Fruit fly (Drosophila melanogaster) whole organism, pupa: ENCODE results near the gene CG31468.

Experiments used
- CG10348 ChIP-seq: fragments of 200-800 bp; sonication (Bioruptor generic); IDR thresholded peaks from 2 replicates; pipeline ENCODE4 v1.3.6; 2022; ENCODE audit warnings: missing biosample characterization, missing genetic modification characterization
- CG12605 ChIP-seq: fragments of 200-800 bp; sonication (Bioruptor generic); IDR thresholded peaks from 2 replicates; pipeline ENCODE4 v1.3.6; 2022; ENCODE audit warnings: missing biosample characterization, missing genetic modification characterization
- CG13204 ChIP-seq: fragments of 200-800 bp; sonication (Bioruptor generic); optimal IDR thresholded peaks from 2 replicates; lab custom pipeline; 2018; ENCODE audit warnings: missing biosample characterization, mild to moderate bottlenecking, missing genetic modification characterization, moderate library complexity
- CG14655 ChIP-seq: fragments of 200-800 bp; sonication (Bioruptor generic); optimal IDR thresholded peaks from 3 replicates; lab custom pipeline; 2017; ENCODE audit warnings: mild to moderate bottlenecking, missing biosample characterization, missing genetic modification reagents, missing genetic modification characterization
- CG15710 ChIP-seq: fragments of 200-800 bp; sonication (Bioruptor generic); optimal IDR thresholded peaks from 2 replicates; lab custom pipeline; 2018; ENCODE audit warnings: missing biosample characterization, mild to moderate bottlenecking, missing genetic modification characterization, moderate library complexity
- CG17806 ChIP-seq: fragments of 200-800 bp; sonication (Bioruptor generic); optimal IDR thresholded peaks from 2 replicates; lab custom pipeline; 2018; ENCODE audit warnings: missing biosample characterization, mild to moderate bottlenecking, missing genetic modification characterization, moderate library complexity
- CG32121 ChIP-seq: fragments of 200-800 bp; sonication (Bioruptor generic); IDR thresholded peaks from 2 replicates; pipeline ENCODE4 v1.3.6; 2022; ENCODE audit warnings: missing biosample characterization, missing genetic modification characterization
- CG34367 ChIP-seq: fragments of 200-800 bp; sonication (Bioruptor generic); optimal IDR thresholded peaks from 2 replicates; lab custom pipeline; 2018; ENCODE audit warnings: missing biosample characterization, mild to moderate bottlenecking, missing genetic modification characterization
- CG4496 ChIP-seq: fragments of 200-800 bp; sonication (Bioruptor generic); IDR thresholded peaks from 3 replicates; pipeline ENCODE4 v1.3.6; 2022; ENCODE audit warnings: missing biosample characterization, missing genetic modification characterization
- CG8159 ChIP-seq: fragments of 200-800 bp; sonication (Bioruptor generic); optimal IDR thresholded peaks from 3 replicates; lab custom pipeline; 2018; ENCODE audit warnings: missing biosample characterization, mild to moderate bottlenecking, missing genetic modification characterization, moderate library complexity
- CG8301 ChIP-seq: fragments of 200-800 bp; sonication (Bioruptor generic); optimal IDR thresholded peaks from 2 replicates; lab custom pipeline; 2018; ENCODE audit warnings: missing biosample characterization, mild to moderate bottlenecking, missing genetic modification characterization
- CG9948 ChIP-seq: fragments of 200-800 bp; sonication (Bioruptor generic); optimal IDR thresholded peaks from 2 replicates; lab custom pipeline; 2018; ENCODE audit warnings: missing biosample characterization, mild to moderate bottlenecking, missing genetic modification characterization, moderate library complexity
- D1 ChIP-seq: fragments of 200-800 bp; sonication (Bioruptor generic); optimal IDR thresholded peaks from 2 replicates; lab custom pipeline; 2018; ENCODE audit warnings: missing biosample characterization, mild to moderate bottlenecking, missing genetic modification characterization, moderate library complexity
- EcR ChIP-seq: fragments of 200-800 bp; sonication (Bioruptor generic); optimal IDR thresholded peaks from 3 replicates; lab custom pipeline; 2019; ENCODE audit warnings: missing biosample characterization, missing genetic modification characterization, mild to moderate bottlenecking, moderate library complexity, missing genetic modification reagents
- Ets98B ChIP-seq: fragments of 200-800 bp; sonication (Bioruptor generic); IDR thresholded peaks from 2 replicates; pipeline ENCODE4 v1.3.6; 2022; ENCODE audit warnings: missing biosample characterization, missing genetic modification characterization
- Pif1A ChIP-seq: fragments of 200-800 bp; sonication (Bioruptor generic); optimal IDR thresholded peaks from 3 replicates; lab custom pipeline; 2016; ENCODE audit warnings: missing biosample characterization, missing genetic modification characterization
- Pif1B ChIP-seq: fragments of 200-800 bp; sonication (Bioruptor generic); optimal IDR thresholded peaks from 3 replicates; lab custom pipeline; 2016; ENCODE audit warnings: missing biosample characterization, missing genetic modification characterization
- Snoo ChIP-seq: fragments of 200-800 bp; sonication (Bioruptor generic); optimal IDR thresholded peaks from 3 replicates; lab custom pipeline; 2017; ENCODE audit warnings: missing biosample characterization, mild to moderate bottlenecking, missing genetic modification characterization, inconsistent platforms
- fd96Ca ChIP-seq: fragments of 200-800 bp; sonication (Bioruptor generic); IDR thresholded peaks from 3 replicates; pipeline ENCODE4 v1.3.6; 2022; ENCODE audit warnings: missing biosample characterization, missing genetic modification characterization
- gl ChIP-seq: fragments of 200-800 bp; sonication (Bioruptor generic); optimal IDR thresholded peaks from 2 replicates; lab custom pipeline; 2018; ENCODE audit warnings: missing biosample characterization, mild to moderate bottlenecking, missing genetic modification characterization
- rn ChIP-seq: fragments of 200-800 bp; sonication (Bioruptor generic); IDR thresholded peaks from 2 replicates; pipeline ENCODE4 v1.3.6; 2022; ENCODE audit warnings: missing biosample characterization, missing genetic modification characterization

Gene CG31468

dm6 chr3R:23664437-23664836 is 35.7 kb downstream of the CG31468 start:
- TF ChIP-seq CG4496: no peak
- 0 out of 2 replicates have a peak, but pooled peaks have one; percentile 20 for TF ChIP-seq CG12605
- TF ChIP-seq, all 21 proteins: peak for 1

dm6 chr3R:23662782-23663181 is 37.4 kb downstream of the CG31468 start:
- TF ChIP-seq rn (GFP tag; lab: Robert Waterston, UW) (no peak), CG8301 (tag; lab: Kevin White, UChicago) (no peak), CG32121 (no peak), D1 (no peak), CG9948 (no peak), EcR (no peak), Pif1A (GFP tag; lab: Kevin White, UChicago) (no peak), Pif1B (GFP tag; lab: Kevin White, UChicago) (no peak), Snoo (tag; lab: Kevin White, UChicago) (no peak), CG17806 (tag; lab: Kevin White, UChicago) (no peak), fd96Ca (GFP tag; lab: Robert Waterston, UW) (no peak)

- TF ChIP-seq CG32121 (no peak), Pif1A (GFP tag; lab: Kevin White, UChicago) (no peak), CG13204 (no peak), EcR (no peak), rn (GFP tag; lab: Robert Waterston, UW) (no peak), Snoo (tag; lab: Kevin White, UChicago) (no peak), CG4496 (no peak), CG12605 (no peak), Pif1B (GFP tag; lab: Kevin White, UChicago) (no peak), CG15710 (tag; lab: Kevin White, UChicago) (no peak), Ets98B (GFP tag; lab: Robert Waterston, UW) (no peak), CG8301 (tag; lab: Kevin White, UChicago) (no peak)
- TF ChIP-seq, all 21 proteins: peak for 0
Measured at dm6 chr3R:23659598-23659997, 40.6 kb downstream of the CG31468 start.

dm6 chr3R:23658948-23659347 is 41.2 kb downstream of the CG31468 start:
- TF ChIP-seq EcR (no peak), rn (GFP tag; lab: Robert Waterston, UW) (no peak), gl (no peak), CG9948 (no peak)

- TF ChIP-seq gl: no peak
- TF ChIP-seq CG17806 (tag; lab: Kevin White, UChicago): no peak
- TF ChIP-seq CG9948: no peak
- no peak for TF ChIP-seq Ets98B (GFP tag; lab: Robert Waterston, UW)
- no peak; the same call in 2 of the 3 replicates for TF ChIP-seq CG4496
- no peak for TF ChIP-seq CG10348 (GFP tag; lab: Robert Waterston, UW)
- TF ChIP-seq D1: no peak
- TF ChIP-seq CG12605: peak; percentile 49; the same call in 1 of the 2 replicates
- peak; percentile 9 for TF ChIP-seq CG8159 (tag; lab: Kevin White, UChicago)
- TF ChIP-seq EcR: peak; percentile 6
- peak; percentile 36 for TF ChIP-seq Pif1A (GFP tag; lab: Kevin White, UChicago)
- TF ChIP-seq CG13204: no peak
- peak; percentile 9 for TF ChIP-seq Snoo (tag; lab: Kevin White, UChicago)
- TF ChIP-seq CG32121: peak; percentile 59
- TF ChIP-seq Pif1B (GFP tag; lab: Kevin White, UChicago): peak; percentile 52
- no peak for TF ChIP-seq CG14655 (GFP tag; lab: Kevin White, UChicago)
- no peak for TF ChIP-seq CG8301 (tag; lab: Kevin White, UChicago)
- TF ChIP-seq fd96Ca (GFP tag; lab: Robert Waterston, UW): no peak
- no peak for TF ChIP-seq rn (GFP tag; lab: Robert Waterston, UW)
- TF ChIP-seq CG34367 (tag; lab: Kevin White, UChicago): peak; percentile 7
- TF ChIP-seq CG15710 (tag; lab: Kevin White, UChicago): peak; percentile 25
Measured at dm6 chr3R:23657357-23658318, 42.5 kb downstream of the CG31468 start.

dm6 chr3R:23655501-23655900 is 44.7 kb downstream of the CG31468 start:
- no peak for TF ChIP-seq CG15710 (tag; lab: Kevin White, UChicago)
- no peak for TF ChIP-seq CG14655 (GFP tag; lab: Kevin White, UChicago)
- no peak for TF ChIP-seq CG4496
- TF ChIP-seq CG9948: no peak
- TF ChIP-seq CG10348 (GFP tag; lab: Robert Waterston, UW): no peak
- no peak for TF ChIP-seq CG17806 (tag; lab: Kevin White, UChicago)
- TF ChIP-seq rn (GFP tag; lab: Robert Waterston, UW): no peak
- TF ChIP-seq Pif1A (GFP tag; lab: Kevin White, UChicago): no peak
- no peak for TF ChIP-seq CG8159 (tag; lab: Kevin White, UChicago)
- no peak for TF ChIP-seq Ets98B (GFP tag; lab: Robert Waterston, UW)
- TF ChIP-seq CG34367 (tag; lab: Kevin White, UChicago): no peak
- TF ChIP-seq D1: no peak
- TF ChIP-seq CG13204: no peak
- no peak for TF ChIP-seq CG8301 (tag; lab: Kevin White, UChicago)
